Worm (Caenorhabditis elegans) whole organism, midembryonic: ENCODE results near the gene M70.1.

Experiments
- T22C8.4 ChIP-seq: fragments of 200-800 bp; sonication (Bioruptor generic); IDR thresholded peaks from 2 replicates; pipeline ENCODE4 v1.3.6; 2022; ENCODE audit warnings: missing genetic modification characterization, missing compliant biosample characterization
- cog-1 ChIP-seq: sonication (generic microtip); optimal IDR thresholded peaks from 2 replicates; lab custom pipeline; 2016; ENCODE audit warnings: missing genetic modification characterization, missing compliant biosample characterization
- flt-1 ChIP-seq: fragments of 200-800 bp; sonication (Bioruptor generic); IDR thresholded peaks from 2 replicates; pipeline ENCODE4 v1.3.6; 2022; ENCODE audit warnings: missing genetic modification characterization, missing compliant biosample characterization
- klf-2 ChIP-seq: fragments of 200-800 bp; sonication (Bioruptor generic); conservative IDR thresholded peaks from 2 replicates; pipeline ENCODE4 v1.3.6; 2022; ENCODE audit warnings: missing genetic modification reagents, missing genetic modification characterization, missing compliant biosample characterization
- med-1 ChIP-seq: sonication (generic microtip); optimal IDR thresholded peaks from 2 replicates; lab custom pipeline; 2017; ENCODE audit warnings: missing genetic modification characterization, mild to moderate bottlenecking, missing compliant biosample characterization, antibody characterized with exemption, missing genetic modification reagents; ENCODE audit not compliant: insufficient read depth
- ref-1 ChIP-seq: fragments of 200-800 bp; sonication (Bioruptor generic); conservative IDR thresholded peaks from 2 replicates; pipeline ENCODE4 v1.3.6; 2022; ENCODE audit warnings: missing genetic modification reagents, missing genetic modification characterization, missing compliant biosample characterization
- tab-1 ChIP-seq: fragments of 200-800 bp; sonication (Bioruptor generic); IDR thresholded peaks from 2 replicates; pipeline ENCODE4 v1.3.6; 2022; ENCODE audit warnings: missing genetic modification characterization, missing compliant biosample characterization
- ztf-23 ChIP-seq: fragments of 200-800 bp; sonication (Bioruptor generic); IDR thresholded peaks from 2 replicates; pipeline ENCODE4 v1.3.6; 2022; ENCODE audit warnings: missing genetic modification reagents, missing genetic modification characterization, missing compliant biosample characterization
- ztf-29 ChIP-seq: fragments of 200-800 bp; sonication (Bioruptor generic); IDR thresholded peaks from 2 replicates; pipeline ENCODE4 v1.3.6; 2022; ENCODE audit warnings: missing genetic modification reagents, missing genetic modification characterization, missing compliant biosample characterization

- TF ChIP-seq tab-1 (GFP tag; lab: Robert Waterston, UW) (no peak), cog-1 (no peak), flt-1 (no peak), med-1 (no peak), ztf-29 (no peak), ztf-23 (no peak), T22C8.4 (GFP tag; lab: Robert Waterston, UW) (peak; percentile 46), klf-2 (GFP tag; lab: Robert Waterston, UW) (no peak), ref-1 (GFP tag; lab: Robert Waterston, UW) (no peak)
These were observed 7.9 kb downstream of the M70.1 start for ce11 chrIV:2253392-2254048.
